Worm (Caenorhabditis elegans) whole organism, L2 larva: Measurements from ENCODE around the gene B0353.1.

Experiments
- R02D3.7 ChIP-seq: fragments of 150-350 bp; optimal IDR thresholded peaks from 2 replicates; lab custom pipeline; 2014; ENCODE audit warnings: missing biosample characterization, missing genetic modification characterization
- ZK546.5 ChIP-seq: sonication (generic microtip); optimal IDR thresholded peaks from 2 replicates; lab custom pipeline; 2017; ENCODE audit warnings: missing biosample characterization, missing genetic modification characterization
- egl-27 ChIP-seq: sonication (generic microtip); optimal IDR thresholded peaks from 3 replicates; lab custom pipeline; 2017; ENCODE audit warnings: missing biosample characterization, missing genetic modification reagents, missing genetic modification characterization
- fos-1 ChIP-seq: fragments of 150-350 bp; optimal IDR thresholded peaks from 2 replicates; lab custom pipeline; 2014; ENCODE audit warnings: missing biosample characterization, missing genetic modification characterization
- lsy-2 ChIP-seq, 2 experiments: fragments of 150-350 bp in 1 of 2; sonication (generic microtip) in 1 of 2; optimal IDR thresholded peaks; 2 replicates each; lab custom pipeline; 2014 to 2017; ENCODE audit warnings: missing biosample characterization in 2 of 2, missing genetic modification characterization in 2 of 2
- nhr-237 ChIP-seq: fragments of 150-350 bp; optimal IDR thresholded peaks from 2 replicates; lab custom pipeline; 2014; ENCODE audit warnings: missing biosample characterization, missing genetic modification characterization
- nhr-77 ChIP-seq: fragments of 150-350 bp; optimal IDR thresholded peaks from 2 replicates; lab custom pipeline; 2014; ENCODE audit warnings: missing biosample characterization, missing genetic modification characterization
- skn-1 ChIP-seq: sonication (generic microtip); optimal IDR thresholded peaks from 2 replicates; lab custom pipeline; 2017; ENCODE audit warnings: missing biosample characterization, missing genetic modification characterization
- unc-39 ChIP-seq: fragments of 150-350 bp; optimal IDR thresholded peaks from 2 replicates; lab custom pipeline; 2014; ENCODE audit warnings: missing biosample characterization, missing genetic modification characterization
- unc-62 ChIP-seq: fragments of 150-350 bp; optimal IDR thresholded peaks from 2 replicates; lab custom pipeline; 2014; ENCODE audit warnings: missing biosample characterization, missing genetic modification reagents, missing genetic modification characterization
- zag-1 ChIP-seq: fragments of 150-350 bp; optimal IDR thresholded peaks from 2 replicates; lab custom pipeline; 2014; ENCODE audit warnings: missing biosample characterization, missing genetic modification characterization

- no peak for TF ChIP-seq unc-39 (tag; lab: Kevin White, UChicago)
- TF ChIP-seq skn-1 = no peak
- TF ChIP-seq egl-27 (tag; lab: Kevin White, UChicago) = no peak
- no peak for TF ChIP-seq nhr-237
- TF ChIP-seq unc-62 (GFP tag; lab: Kevin White, UChicago) = no peak
- TF ChIP-seq lsy-2 (tag; optimal IDR thresholded peaks at IDR 0.05; lab: Kevin White, UChicago) = no peak
- no peak for TF ChIP-seq nhr-77
- no peak for TF ChIP-seq ZK546.5
- TF ChIP-seq R02D3.7 = no peak
- TF ChIP-seq fos-1 (tag; lab: Kevin White, UChicago) = no peak
- no peak for TF ChIP-seq zag-1
Measured at ce11 chrIII:595449-595848, 39.7 kb downstream of the B0353.1 start.
